Worm (Caenorhabditis elegans): Measurements from ENCODE around the gene F43B10.1.

The F43B10.1 gene

DNA sequence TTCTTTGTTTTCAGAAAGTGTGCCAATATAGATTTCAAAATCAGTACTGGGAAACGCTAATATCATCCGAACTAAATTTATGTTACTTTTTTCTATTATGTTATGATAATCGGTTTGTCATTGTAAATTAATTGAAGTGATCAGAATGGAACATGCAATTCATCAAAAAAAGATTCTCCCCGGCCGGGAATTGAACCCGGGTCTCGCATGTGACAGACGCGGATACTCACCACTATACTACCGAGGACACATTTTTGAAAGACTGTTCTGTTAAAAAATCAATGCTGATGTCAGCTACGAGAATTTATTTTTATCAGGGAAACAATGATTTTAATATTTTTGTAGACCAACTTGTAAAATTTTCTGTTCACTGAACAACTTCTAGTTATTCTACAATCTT lies 43.5 kb downstream of the F43B10.1 start (continued):
- TF ChIP-seq nhr-6 (tag; optimal IDR thresholded peaks at IDR 0.05): no peak
- no peak for TF ChIP-seq unc-39 (tag; optimal IDR thresholded peaks at IDR 0.05)
- no peak for TF ChIP-seq daf-12 (tag; optimal IDR thresholded peaks at IDR 0.05)
- TF ChIP-seq zip-2 (tag; optimal IDR thresholded peaks at IDR 0.05): no peak
- no peak for TF ChIP-seq spr-3 (GFP tag; optimal IDR thresholded peaks at IDR 0.05)
- TF ChIP-seq gei-8 (GFP tag; optimal IDR thresholded peaks at IDR 0.05): peak; percentile 30
- TF ChIP-seq T26A8.4 (GFP tag; IDR thresholded peaks at IDR 0.05): peak; percentile 49; the same call in 1 of the 2 replicates
- TF ChIP-seq Y48G9A.11 (GFP tag; IDR thresholded peaks at IDR 0.05): peak; percentile 55
- no peak for TF ChIP-seq Y5F2A.4 (GFP tag; optimal IDR thresholded peaks at IDR 0.05)
- peak; percentile 78 for TF ChIP-seq ctbp-1 (GFP tag; IDR thresholded peaks at IDR 0.05)
- no peak for TF ChIP-seq egl-27 (tag; optimal IDR thresholded peaks at IDR 0.05)
- peak; percentile 64; the same call in 1 of the 2 replicates for TF ChIP-seq nhr-41 (GFP tag; IDR thresholded peaks at IDR 0.05)
- peak; percentile 67; the same call in 1 of the 2 replicates for TF ChIP-seq arid-1 (GFP tag; conservative IDR thresholded peaks at IDR 0.05)
- TF ChIP-seq hif-1 (tag; optimal IDR thresholded peaks at IDR 0.05): peak in 1 of 2 experiments; percentile 26
- TF ChIP-seq ces-1 (GFP tag; optimal IDR thresholded peaks at IDR 0.05): no peak
- peak; percentile 14 for TF ChIP-seq nhr-28 (tag; optimal IDR thresholded peaks at IDR 0.05)
- no peak for TF ChIP-seq lin-15B (tag; optimal IDR thresholded peaks at IDR 0.05)
- TF ChIP-seq pha-4 (GFP tag; IDR thresholded peaks at IDR 0.05): peak; percentile 81
- TF ChIP-seq pha-4 (tag; optimal IDR thresholded peaks at IDR 0.05): no peak
- TF ChIP-seq saeg-2 (GFP tag; IDR thresholded peaks at IDR 0.05): no peak
- peak; percentile 89 for TF ChIP-seq hlh-30 (tag; optimal IDR thresholded peaks at IDR 0.05; ENCODE audit: insufficient read depth)
- TF ChIP-seq lir-3 (tag; optimal IDR thresholded peaks at IDR 0.05): peak; percentile 45
- no peak for TF ChIP-seq ZK337.2 (GFP tag; IDR thresholded peaks at IDR 0.05)
- 0 out of 2 replicates have a peak, but pooled peaks have one; percentile 11 for TF ChIP-seq mdt-29 (GFP tag; IDR thresholded peaks at IDR 0.05)
- peak; percentile 13 for TF ChIP-seq ztf-7 (tag; optimal IDR thresholded peaks at IDR 0.05)
- no peak for TF ChIP-seq T20F7.1 (GFP tag; optimal IDR thresholded peaks at IDR 0.05)
- TF ChIP-seq egl-43 (GFP tag; IDR thresholded peaks at IDR 0.05): peak; percentile 88
- TF ChIP-seq daf-19 (GFP tag; conservative IDR thresholded peaks at IDR 0.05): peak; percentile 61; the same call in 1 of the 2 replicates
- TF ChIP-seq Y105C5A.15 (GFP tag; IDR thresholded peaks at IDR 0.05): 0 out of 2 replicates have a peak, but pooled peaks have one; percentile 15
- 0 out of 2 replicates have a peak, but pooled peaks have one; percentile 29 for TF ChIP-seq ceh-44 (GFP tag; IDR thresholded peaks at IDR 0.05)
- TF ChIP-seq madf-5 (GFP tag; IDR thresholded peaks at IDR 0.05): peak in 1 of 2 experiments; percentile 78; a peak in 1 of 4 replicates
- TF ChIP-seq daf-16 (GFP tag; optimal IDR thresholded peaks at IDR 0.05): peak; percentile 5 to 91
- TF ChIP-seq daf-16 (tag; optimal IDR thresholded peaks at IDR 0.05): peak; percentile 46
- peak; percentile 37 for TF ChIP-seq mep-1 (tag; optimal IDR thresholded peaks at IDR 0.05)

DNA sequence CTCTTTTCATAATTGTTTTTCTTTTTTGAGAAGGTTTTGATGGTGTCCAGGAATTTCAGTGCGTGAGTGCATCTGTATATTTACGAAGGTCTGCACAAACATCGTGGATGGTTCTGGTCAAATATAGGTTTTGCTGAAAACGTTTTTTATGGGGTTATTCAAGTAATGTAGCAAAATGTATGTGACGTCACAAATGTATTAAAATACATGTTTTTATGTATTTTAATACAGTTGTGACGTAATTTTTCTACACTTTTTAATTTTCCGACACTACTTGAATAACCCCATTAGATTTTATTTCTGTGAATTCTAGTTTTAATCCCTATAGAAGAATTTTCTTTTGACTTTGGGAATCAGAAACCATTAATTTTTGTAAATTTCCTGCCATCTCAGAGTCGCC lies 43.9 kb downstream of the F43B10.1 start:
- TF ChIP-seq ztf-7 (tag; optimal IDR thresholded peaks at IDR 0.05) (no peak), hif-1 (tag; optimal IDR thresholded peaks at IDR 0.05) (no peak), T20F7.1 (GFP tag; optimal IDR thresholded peaks at IDR 0.05) (no peak), lin-39 (tag; optimal IDR thresholded peaks at IDR 0.05) (no peak), nhr-10 (tag; optimal IDR thresholded peaks at IDR 0.05) (no peak), zfp-3 (GFP tag; conservative IDR thresholded peaks at IDR 0.05) (no peak), sdz-12 (GFP tag; optimal IDR thresholded peaks at IDR 0.05) (no peak)

DNA sequence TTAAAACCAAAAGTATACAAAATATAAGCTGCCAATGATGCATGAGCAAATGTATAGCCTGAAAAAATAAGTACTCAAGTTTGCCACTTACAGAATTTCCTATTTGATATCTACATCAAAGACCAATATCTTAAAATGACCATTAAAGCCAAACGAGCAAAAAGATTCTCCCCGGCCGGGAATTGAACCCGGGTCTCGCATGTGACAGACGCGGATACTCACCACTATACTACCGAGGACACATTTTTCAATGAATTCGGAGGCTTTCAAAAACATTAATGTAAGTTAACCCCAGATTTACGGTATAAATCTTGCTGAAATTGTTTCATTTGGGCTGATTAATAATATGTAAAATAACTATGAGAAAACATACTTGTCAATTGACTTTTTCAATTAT lies 44.5 kb downstream of the F43B10.1 start:
- TF ChIP-seq ceh-20 (GFP tag; IDR thresholded peaks at IDR 0.05) (0 out of 2 replicates have a peak, but pooled peaks have one; percentile 8), Y5F2A.4 (GFP tag; optimal IDR thresholded peaks at IDR 0.05) (no peak), jun-1 (tag; optimal IDR thresholded peaks at IDR 0.05) (no peak), daf-16 (GFP tag; optimal IDR thresholded peaks at IDR 0.05) (peak in 1 of 2 experiments; percentile 29), daf-16 (tag; optimal IDR thresholded peaks at IDR 0.05) (no peak), fos-1 (tag; optimal IDR thresholded peaks at IDR 0.05) (no peak), lin-38 (GFP tag; IDR thresholded peaks at IDR 0.05) (peak; percentile 5; the same call in 1 of the 2 replicates), lim-7 (GFP tag; IDR thresholded peaks at IDR 0.05) (peak; percentile 70), madf-9 (GFP tag; conservative IDR thresholded peaks at IDR 0.05) (peak; percentile 32; the same call in 1 of the 2 replicates), Y105C5A.15 (GFP tag; IDR thresholded peaks at IDR 0.05) (no peak), zfp-3 (GFP tag; conservative IDR thresholded peaks at IDR 0.05) (no peak), pha-4 (GFP tag; IDR thresholded peaks at IDR 0.05) (peak; percentile 16; the same call in 1 of the 2 replicates), pha-4 (tag; optimal IDR thresholded peaks at IDR 0.05) (no peak), mdt-29 (GFP tag; IDR thresholded peaks at IDR 0.05) (0 out of 2 replicates have a peak, but pooled peaks have one; percentile 13), tra-1 (GFP tag; IDR thresholded peaks at IDR 0.05) (0 out of 2 replicates have a peak, but pooled peaks have one; percentile 29), F26F4.8 (GFP tag; conservative IDR thresholded peaks at IDR 0.05) (0 out of 2 replicates have a peak, but pooled peaks have one; percentile 46), ceh-44 (GFP tag; IDR thresholded peaks at IDR 0.05) (0 out of 2 replicates have a peak, but pooled peaks have one; percentile 8), vab-7 (GFP tag; IDR thresholded peaks at IDR 0.05) (peak; percentile 41; the same call in 1 of the 2 replicates)

Data from whole organism, L4 larva.